Fruit fly (Drosophila melanogaster) whole organism, adult: Measurements from ENCODE around the gene Theg.

Source experiments
- CG11617 ChIP-seq: fragments of 200-800 bp; sonication (Bioruptor generic); optimal IDR thresholded peaks from 2 replicates; lab custom pipeline; 2017; ENCODE audit warnings: mild to moderate bottlenecking, missing biosample characterization, missing genetic modification reagents, missing genetic modification characterization
- CG12768 ChIP-seq: fragments of 200-800 bp; sonication (Bioruptor generic); optimal IDR thresholded peaks from 2 replicates; lab custom pipeline; 2017; ENCODE audit warnings: missing biosample characterization, missing genetic modification characterization, mild to moderate bottlenecking, moderate library complexity, missing genetic modification reagents
- CG14711 ChIP-seq: fragments of 200-800 bp; sonication (Bioruptor generic); optimal IDR thresholded peaks from 2 replicates; lab custom pipeline; 2018; ENCODE audit warnings: missing biosample characterization, mild to moderate bottlenecking, missing genetic modification characterization, moderate library complexity
- CG1620 ChIP-seq: fragments of 200-800 bp; sonication (Bioruptor generic); optimal IDR thresholded peaks from 2 replicates; lab custom pipeline; 2016; ENCODE audit warnings: missing biosample characterization, missing genetic modification characterization
- CG33017 ChIP-seq: fragments of 200-800 bp; sonication (Bioruptor generic); optimal IDR thresholded peaks from 2 replicates; lab custom pipeline; 2018; ENCODE audit warnings: missing biosample characterization, mild to moderate bottlenecking, missing genetic modification characterization, moderate library complexity
- CG5204 ChIP-seq: fragments of 200-800 bp; sonication (Bioruptor generic); optimal IDR thresholded peaks from 2 replicates; lab custom pipeline; 2016; ENCODE audit warnings: missing biosample characterization, missing genetic modification characterization
- CG7045 ChIP-seq: fragments of 200-800 bp; sonication (Bioruptor generic); optimal IDR thresholded peaks from 2 replicates; lab custom pipeline; 2017; ENCODE audit warnings: missing biosample characterization, mild to moderate bottlenecking, missing genetic modification characterization
- CG7101 ChIP-seq: fragments of 200-800 bp; sonication (Bioruptor generic); optimal IDR thresholded peaks from 2 replicates; lab custom pipeline; 2018; ENCODE audit warnings: missing biosample characterization, mild to moderate bottlenecking, missing genetic modification characterization, moderate library complexity
- Clk ChIP-seq: fragments of 200-800 bp; sonication (Bioruptor generic); optimal IDR thresholded peaks from 2 replicates; lab custom pipeline; 2017; ENCODE audit warnings: missing biosample characterization, missing genetic modification characterization
- Crg-1 ChIP-seq: fragments of 200-800 bp; sonication (Bioruptor generic); optimal IDR thresholded peaks from 2 replicates; lab custom pipeline; 2016; ENCODE audit warnings: missing biosample characterization, missing genetic modification characterization
- Hr96 ChIP-seq: fragments of 200-800 bp; sonication (Bioruptor generic); optimal IDR thresholded peaks from 2 replicates; lab custom pipeline; 2016; ENCODE audit warnings: missing biosample characterization, missing genetic modification characterization
- Mnt ChIP-seq: fragments of 200-800 bp; sonication (Bioruptor generic); optimal IDR thresholded peaks from 2 replicates; lab custom pipeline; 2016; ENCODE audit warnings: missing biosample characterization, mild to moderate bottlenecking, missing genetic modification characterization
- bab1 ChIP-seq: fragments of 200-800 bp; sonication (Bioruptor generic); optimal IDR thresholded peaks from 3 replicates; lab custom pipeline; 2019; ENCODE audit warnings: missing biosample characterization, mild to moderate bottlenecking, missing genetic modification characterization, moderate library complexity
- cic ChIP-seq: fragments of 200-800 bp; sonication (Bioruptor generic); optimal IDR thresholded peaks from 2 replicates; lab custom pipeline; 2017; ENCODE audit warnings: missing biosample characterization, mild to moderate bottlenecking, missing genetic modification characterization, moderate library complexity
- cnc ChIP-seq, 2 experiments: fragments of >200 bp; optimal IDR thresholded peaks; 2 replicates each; lab custom pipeline; 2017
- kay ChIP-seq: fragments of 200-800 bp; sonication (Bioruptor generic); peaks from one replicate; lab custom pipeline; 2016; ENCODE audit warnings: missing biosample characterization, missing genetic modification characterization, borderline replicate concordance
- ovo ChIP-seq: fragments of 200-800 bp; sonication (Bioruptor generic); optimal IDR thresholded peaks from 2 replicates; lab custom pipeline; 2016; ENCODE audit warnings: missing biosample characterization, missing genetic modification characterization
- pad ChIP-seq: fragments of 200-800 bp; sonication (Bioruptor generic); optimal IDR thresholded peaks from 3 replicates; lab custom pipeline; 2017; ENCODE audit warnings: missing biosample characterization, missing genetic modification characterization, mild to moderate bottlenecking, moderate library complexity, missing genetic modification reagents
- tj ChIP-seq: fragments of 200-800 bp; sonication (Bioruptor generic); optimal IDR thresholded peaks from 3 replicates; lab custom pipeline; 2017; ENCODE audit warnings: missing biosample characterization, mild to moderate bottlenecking, missing genetic modification characterization, moderate library complexity
- toe ChIP-seq: fragments of 200-800 bp; sonication (Bioruptor generic); optimal IDR thresholded peaks from 2 replicates; lab custom pipeline; 2016; ENCODE audit warnings: missing biosample characterization, missing genetic modification characterization

Gene Theg

DNA sequence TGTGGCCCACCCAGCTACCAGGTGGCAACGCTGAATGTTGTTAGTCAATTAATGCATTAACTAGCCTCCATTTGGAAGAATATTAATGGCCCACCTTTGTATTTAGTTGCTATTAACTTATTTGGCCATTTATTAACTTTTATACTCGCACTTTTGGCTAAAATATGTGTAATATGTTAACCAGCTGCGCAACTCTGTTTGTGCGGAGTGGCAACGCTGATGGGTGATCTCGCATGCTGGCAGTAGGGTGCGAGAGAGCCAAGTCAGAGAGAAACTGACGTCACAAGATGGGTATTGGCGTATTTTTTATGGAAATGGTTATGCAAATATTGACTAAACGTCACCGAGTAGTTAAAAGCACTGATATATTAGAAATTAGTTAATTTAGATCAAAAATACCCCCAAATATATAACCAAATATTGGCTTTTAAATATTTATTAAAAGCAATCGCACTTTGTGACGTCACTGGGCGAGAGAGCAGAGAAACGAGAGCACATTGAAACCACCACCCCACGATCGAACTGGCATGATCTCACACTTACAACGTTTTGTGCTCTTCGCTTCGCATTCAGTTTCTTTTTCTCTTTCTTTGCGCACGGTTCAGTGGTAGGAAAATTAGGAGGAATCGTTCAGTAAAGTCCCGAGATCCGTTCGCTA, 27.3 kb downstream of the Theg start, which contains the start of gene how:
Gene how, plus strand, starts transcription at position 567 of the 658 bp plus-strand sequence.
- TF ChIP-seq cic (GFP tag; lab: Kevin White, UChicago) (peak; percentile 47), ovo (GFP tag; lab: Kevin White, UChicago) (peak; percentile 8), kay (GFP tag; lab: Kevin White, UChicago) (no peak), Mnt (GFP tag; lab: Kevin White, UChicago) (peak; percentile 47), CG7101 (tag; lab: Kevin White, UChicago) (peak; percentile 42), CG5204 (GFP tag; lab: Kevin White, UChicago) (no peak), CG12768 (no peak), CG14711 (tag; lab: Kevin White, UChicago) (peak; percentile 96), Clk (no peak), CG7045 (no peak), toe (no peak), cnc (optimal IDR thresholded peaks at IDR 0.05; lab: Kevin White, UChicago) (no peak), CG11617 (GFP tag; lab: Kevin White, UChicago) (peak; percentile 25), pad (peak; percentile 17), tj (GFP tag; lab: Kevin White, UChicago) (no peak), Crg-1 (GFP tag; lab: Kevin White, UChicago) (peak; percentile 55), CG33017 (tag; lab: Kevin White, UChicago) (peak; percentile 37), bab1 (GFP tag; lab: Kevin White, UChicago) (peak; percentile 49), Hr96 (GFP tag; lab: Kevin White, UChicago) (no peak)

dm6 chr3R:22042283-22042875, 27.9 kb downstream of the Theg start:
- TF ChIP-seq tj (GFP tag; lab: Kevin White, UChicago) (peak; percentile 61), pad (peak; percentile 26), CG33017 (tag; lab: Kevin White, UChicago) (no peak)

- TF ChIP-seq ovo (GFP tag; lab: Kevin White, UChicago): no peak
These were observed 28.5 kb downstream of the Theg start for dm6 chr3R:22042982-22043381.

- TF ChIP-seq bab1 (GFP tag; lab: Kevin White, UChicago) (no peak), kay (GFP tag; lab: Kevin White, UChicago) (no peak), Crg-1 (GFP tag; lab: Kevin White, UChicago) (no peak), cic (GFP tag; lab: Kevin White, UChicago) (no peak), Clk (no peak), tj (GFP tag; lab: Kevin White, UChicago) (no peak), CG7045 (no peak), CG12768 (no peak), toe (no peak), cnc (optimal IDR thresholded peaks at IDR 0.05; lab: Kevin White, UChicago) (no peak), CG1620 (GFP tag; lab: Kevin White, UChicago) (no peak), CG7101 (tag; lab: Kevin White, UChicago) (no peak), CG33017 (tag; lab: Kevin White, UChicago) (no peak)
These were observed 29.4 kb downstream of the Theg start for dm6 chr3R:22043748-22044402.

DNA sequence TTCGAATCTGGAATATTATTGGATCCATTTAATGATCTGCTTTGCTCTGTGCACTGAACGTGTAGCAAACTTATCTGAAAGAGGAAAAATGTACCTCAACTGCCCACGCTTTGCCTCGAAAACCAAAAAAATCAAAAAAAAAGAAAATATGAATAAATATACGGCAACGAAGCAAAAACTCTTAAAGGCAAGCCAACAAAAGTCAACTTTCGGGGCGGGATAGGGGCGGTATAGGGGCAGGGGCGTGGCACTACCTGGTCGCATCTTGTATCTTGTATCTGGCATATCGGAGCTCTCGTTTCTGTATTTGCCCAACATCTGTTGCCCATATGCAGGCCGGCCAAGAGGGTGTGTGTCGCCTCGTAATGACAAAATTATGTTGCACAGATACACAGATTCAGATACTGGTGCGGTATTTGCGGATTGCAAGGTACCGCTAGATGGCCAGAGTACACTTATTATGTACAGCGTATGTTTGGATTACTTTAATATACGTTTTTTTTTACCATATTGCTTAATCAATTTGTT, 30.0 kb downstream of the Theg start:
- TF ChIP-seq ovo (GFP tag; lab: Kevin White, UChicago) (no peak), CG11617 (GFP tag; lab: Kevin White, UChicago) (no peak), bab1 (GFP tag; lab: Kevin White, UChicago) (no peak), CG7045 (no peak), Crg-1 (GFP tag; lab: Kevin White, UChicago) (no peak), CG12768 (no peak), tj (GFP tag; lab: Kevin White, UChicago) (no peak), Hr96 (GFP tag; lab: Kevin White, UChicago) (no peak), CG7101 (tag; lab: Kevin White, UChicago) (no peak), Mnt (GFP tag; lab: Kevin White, UChicago) (no peak), CG33017 (tag; lab: Kevin White, UChicago) (no peak), cic (GFP tag; lab: Kevin White, UChicago) (no peak), CG14711 (tag; lab: Kevin White, UChicago) (no peak), Clk (no peak), CG1620 (GFP tag; lab: Kevin White, UChicago) (no peak)

DNA sequence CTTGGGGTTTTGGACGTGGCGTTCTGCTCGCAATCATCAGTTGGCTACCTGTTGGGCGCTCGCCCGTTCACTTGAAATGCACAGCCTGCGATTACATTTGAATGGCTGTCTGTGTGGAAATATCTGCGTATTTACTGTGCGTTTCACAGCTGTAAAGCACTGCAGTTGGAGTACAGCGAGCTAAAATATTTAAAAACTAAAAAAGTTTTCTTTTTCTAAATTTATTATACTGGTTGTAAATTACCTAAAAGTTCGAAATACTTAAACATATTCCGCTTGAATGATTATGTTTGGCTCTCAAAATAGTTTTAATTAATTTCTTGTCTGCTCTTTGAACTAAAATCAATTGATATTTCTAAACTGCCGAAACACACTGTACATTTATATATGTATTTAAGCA, 31.7 kb downstream of the Theg start:
- TF ChIP-seq kay (GFP tag; lab: Kevin White, UChicago) (peak; percentile 89), Hr96 (GFP tag; lab: Kevin White, UChicago) (no peak), ovo (GFP tag; lab: Kevin White, UChicago) (no peak), bab1 (GFP tag; lab: Kevin White, UChicago) (peak; percentile 30), Mnt (GFP tag; lab: Kevin White, UChicago) (no peak), Crg-1 (GFP tag; lab: Kevin White, UChicago) (no peak), CG5204 (GFP tag; lab: Kevin White, UChicago) (no peak), CG1620 (GFP tag; lab: Kevin White, UChicago) (no peak), pad (no peak)
